Fruit fly (Drosophila melanogaster) whole organism, embryonic: ENCODE data around the gene lectin-37Da.

Source experiments
- CG10267 ChIP-seq: fragments of 200-800 bp; sonication (Bioruptor generic); optimal IDR thresholded peaks from 2 replicates; lab custom pipeline; 2018; ENCODE audit warnings: missing biosample characterization, mild to moderate bottlenecking, missing genetic modification characterization, moderate library complexity
- CG10366 ChIP-seq: fragments of 200-800 bp; sonication (Bioruptor generic); IDR thresholded peaks from 2 replicates; pipeline ENCODE4 v1.3.6; 2022; ENCODE audit warnings: missing biosample characterization, missing genetic modification characterization
- CG10431 ChIP-seq: fragments of 200-800 bp; sonication (Bioruptor generic); optimal IDR thresholded peaks from 3 replicates; lab custom pipeline; 2018; ENCODE audit warnings: missing biosample characterization, mild to moderate bottlenecking, missing genetic modification characterization
- CG12942 ChIP-seq: fragments of 200-800 bp; sonication (Bioruptor generic); optimal IDR thresholded peaks from 3 replicates; lab custom pipeline; 2016; ENCODE audit warnings: missing biosample characterization, missing genetic modification characterization
- CG13123 ChIP-seq: fragments of 200-800 bp; sonication (Bioruptor generic); optimal IDR thresholded peaks from 2 replicates; lab custom pipeline; 2016; ENCODE audit warnings: missing biosample characterization, missing genetic modification characterization
- CG15073 ChIP-seq: fragments of 200-800 bp; sonication (Bioruptor generic); optimal IDR thresholded peaks from 2 replicates; lab custom pipeline; 2016; ENCODE audit warnings: missing biosample characterization, missing genetic modification characterization
- CG15514 ChIP-seq: fragments of 200-800 bp; sonication (Bioruptor generic); optimal IDR thresholded peaks from 3 replicates; lab custom pipeline; 2017; ENCODE audit warnings: missing biosample characterization, missing genetic modification characterization, mild to moderate bottlenecking, moderate library complexity, missing genetic modification reagents
- CG1647 ChIP-seq: fragments of 200-800 bp; sonication (Bioruptor generic); optimal IDR thresholded peaks from 3 replicates; lab custom pipeline; 2016; ENCODE audit warnings: missing biosample characterization, missing genetic modification characterization
- CG17359 ChIP-seq: fragments of 200-800 bp; sonication (Bioruptor generic); optimal IDR thresholded peaks from 3 replicates; lab custom pipeline; 2018; ENCODE audit warnings: missing biosample characterization, mild to moderate bottlenecking, missing genetic modification characterization, moderate library complexity
- CG1792 ChIP-seq: fragments of 200-800 bp; sonication (Bioruptor generic); optimal IDR thresholded peaks from 2 replicates; lab custom pipeline; 2016; ENCODE audit warnings: missing biosample characterization, missing genetic modification characterization
- CG1832 ChIP-seq: fragments of 200-800 bp; sonication (Bioruptor generic); optimal IDR thresholded peaks from 2 replicates; lab custom pipeline; 2017; ENCODE audit warnings: missing biosample characterization, mild to moderate bottlenecking, missing genetic modification characterization, inconsistent platforms
- CG18619 ChIP-seq: fragments of 200-800 bp; sonication (Bioruptor generic); optimal IDR thresholded peaks from 3 replicates; lab custom pipeline; 2017; ENCODE audit warnings: missing biosample characterization, mild to moderate bottlenecking, missing genetic modification characterization
- CG2129 ChIP-seq: fragments of 200-800 bp; sonication (Bioruptor generic); IDR thresholded peaks from 2 replicates; pipeline ENCODE4 v1.3.6; 2022; ENCODE audit warnings: missing biosample characterization, missing genetic modification characterization; ENCODE audit not compliant: partially characterized antibody
- CG4282 ChIP-seq: fragments of 200-800 bp; sonication (Bioruptor generic); optimal IDR thresholded peaks from 2 replicates; lab custom pipeline; 2016; ENCODE audit warnings: missing biosample characterization, missing genetic modification characterization
- CG4404 ChIP-seq: fragments of 200-800 bp; sonication (Bioruptor generic); IDR thresholded peaks from 2 replicates; pipeline ENCODE4 v1.3.6; 2022; ENCODE audit warnings: missing biosample characterization, missing genetic modification characterization
- CG7372 ChIP-seq: fragments of 200-800 bp; sonication (Bioruptor generic); IDR thresholded peaks from 2 replicates; pipeline ENCODE4 v1.3.6; 2022; ENCODE audit warnings: missing biosample characterization, missing genetic modification characterization
- CG7928 ChIP-seq: fragments of 200-800 bp; sonication (Bioruptor generic); optimal IDR thresholded peaks from 2 replicates; lab custom pipeline; 2017; ENCODE audit warnings: missing biosample characterization, mild to moderate bottlenecking, missing genetic modification characterization
- CG8290 ChIP-seq, 3 experiments: fragments of 200-800 bp; sonication (Bioruptor generic); optimal IDR thresholded peaks; 2 replicates each; lab custom pipeline; 2016 to 2019; ENCODE audit warnings: missing biosample characterization in 3 of 3, missing genetic modification characterization in 3 of 3, mild to moderate bottlenecking in 2 of 3, moderate library complexity in 1 of 3
- CG8359 ChIP-seq: fragments of 200-800 bp; sonication (Bioruptor generic); optimal IDR thresholded peaks from 2 replicates; lab custom pipeline; 2017; ENCODE audit warnings: missing biosample characterization, mild to moderate bottlenecking, missing genetic modification characterization, borderline replicate concordance
- D19A ChIP-seq: fragments of 200-800 bp; optimal IDR thresholded peaks from 3 replicates; lab custom pipeline; 2019; ENCODE audit warnings: missing biosample characterization, mild to moderate bottlenecking, missing genetic modification characterization, moderate library complexity
- Dbx ChIP-seq: fragments of 200-800 bp; sonication (Bioruptor generic); IDR thresholded peaks from 3 replicates; pipeline ENCODE4 v1.3.6; 2022; ENCODE audit warnings: missing biosample characterization, missing genetic modification characterization
- HmgD ChIP-seq: fragments of 200-800 bp; sonication (Bioruptor generic); optimal IDR thresholded peaks from 3 replicates; lab custom pipeline; 2016; ENCODE audit warnings: missing biosample characterization, missing genetic modification characterization
- MESR4 ChIP-seq: fragments of 200-800 bp; sonication (Bioruptor generic); optimal IDR thresholded peaks from 2 replicates; lab custom pipeline; 2018; ENCODE audit warnings: missing biosample characterization, mild to moderate bottlenecking, missing genetic modification characterization, moderate library complexity
- NC2α ChIP-seq: fragments of 200-800 bp; sonication (Bioruptor generic); optimal IDR thresholded peaks from 2 replicates; lab custom pipeline; 2016; ENCODE audit warnings: missing biosample characterization, missing genetic modification characterization
- Oli ChIP-seq: fragments of 200-800 bp; sonication (Bioruptor generic); optimal IDR thresholded peaks from 2 replicates; lab custom pipeline; 2018; ENCODE audit warnings: missing biosample characterization, mild to moderate bottlenecking, missing genetic modification characterization, moderate library complexity
- Optix ChIP-seq: fragments of 200-800 bp; sonication (Bioruptor generic); IDR thresholded peaks from 3 replicates; pipeline ENCODE4 v1.3.6; 2022; ENCODE audit warnings: missing biosample characterization, missing genetic modification characterization
- TFAM ChIP-seq: fragments of 200-800 bp; sonication (Bioruptor generic); optimal IDR thresholded peaks from 2 replicates; lab custom pipeline; 2017; ENCODE audit warnings: missing biosample characterization, missing genetic modification characterization, inconsistent platforms
- ap ChIP-seq: fragments of 200-800 bp; sonication (Bioruptor generic); IDR thresholded peaks from 2 replicates; pipeline ENCODE4 v1.3.6; 2022; ENCODE audit warnings: missing biosample characterization, missing genetic modification characterization
- bowl ChIP-seq: fragments of 200-800 bp; sonication (Bioruptor generic); IDR thresholded peaks from 2 replicates; pipeline ENCODE4 v1.3.6; 2022; ENCODE audit warnings: missing biosample characterization, missing genetic modification characterization
- cad ChIP-seq: fragments of >200 bp; optimal IDR thresholded peaks from 2 replicates; lab custom pipeline; 2017; ENCODE audit warnings: missing biosample characterization, missing genetic modification characterization
- cas ChIP-seq: fragments of 200-800 bp; sonication (Bioruptor generic); IDR thresholded peaks from 2 replicates; pipeline ENCODE4 v1.3.6; 2022; ENCODE audit warnings: missing biosample characterization, missing genetic modification characterization
- crc ChIP-seq: fragments of 200-800 bp; sonication (Bioruptor generic); optimal IDR thresholded peaks from 2 replicates; lab custom pipeline; 2016; ENCODE audit warnings: missing biosample characterization, missing genetic modification characterization
- fd64A ChIP-seq: fragments of 200-800 bp; sonication (Bioruptor generic); optimal IDR thresholded peaks from 3 replicates; lab custom pipeline; 2018; ENCODE audit warnings: missing biosample characterization, mild to moderate bottlenecking, missing genetic modification characterization
- gfzf ChIP-seq: fragments of 200-800 bp; sonication (Bioruptor generic); optimal IDR thresholded peaks from 2 replicates; lab custom pipeline; 2016; ENCODE audit warnings: missing biosample characterization, mild to moderate bottlenecking, missing genetic modification characterization, moderate library complexity
- jumu ChIP-seq: fragments of 200-800 bp; sonication (Bioruptor generic); optimal IDR thresholded peaks from 3 replicates; lab custom pipeline; 2016; ENCODE audit warnings: missing biosample characterization, missing genetic modification characterization
- knrl ChIP-seq: fragments of 200-800 bp; sonication (Bioruptor generic); IDR thresholded peaks from 3 replicates; pipeline ENCODE4 v1.3.6; 2022; ENCODE audit warnings: missing biosample characterization, missing genetic modification characterization; ENCODE audit not compliant: partially characterized antibody
- maf-S ChIP-seq: fragments of 200-800 bp; sonication (Bioruptor generic); optimal IDR thresholded peaks from 2 replicates; lab custom pipeline; 2016; ENCODE audit warnings: missing biosample characterization, missing genetic modification characterization
- prd ChIP-seq, 3 experiments: fragments of >200 bp in 2 of 3; fragments of 200-800 bp in 1 of 3; sonication (Bioruptor generic) in 1 of 3; optimal IDR thresholded peaks in 2 of 3; IDR thresholded peaks in 1 of 3; 2 replicates in 2 of 3; 3 replicates in 1 of 3; pipeline versions ENCODE4 v1.3.6 to Lab custom; 2017 to 2022; ENCODE audit warnings: missing biosample characterization in 1 of 3, missing genetic modification characterization in 1 of 3
- run ChIP-seq: fragments of 200-800 bp; sonication (Bioruptor generic); optimal IDR thresholded peaks from 3 replicates; lab custom pipeline; 2018; ENCODE audit warnings: missing biosample characterization, mild to moderate bottlenecking, missing genetic modification characterization
- sc ChIP-seq, 3 experiments: fragments of >200 bp in 2 of 3; fragments of 200-800 bp in 1 of 3; sonication (Bioruptor generic) in 1 of 3; optimal IDR thresholded peaks; 2 replicates in 2 of 3; 3 replicates in 1 of 3; lab custom pipeline; 2017; ENCODE audit warnings: mild to moderate bottlenecking in 1 of 3, missing biosample characterization in 1 of 3, missing genetic modification characterization in 1 of 3, missing genetic modification reagents in 1 of 3
- sd ChIP-seq: fragments of 200-800 bp; sonication (Bioruptor generic); optimal IDR thresholded peaks from 3 replicates; lab custom pipeline; 2018; ENCODE audit warnings: missing biosample characterization, mild to moderate bottlenecking, missing genetic modification characterization, moderate library complexity
- sens ChIP-seq: fragments of 200-800 bp; sonication (Bioruptor generic); peaks from one replicate; lab custom pipeline; 2016; ENCODE audit warnings: missing biosample characterization, missing genetic modification characterization
- sqz ChIP-seq: fragments of 200-800 bp; sonication (Bioruptor generic); optimal IDR thresholded peaks from 3 replicates; lab custom pipeline; 2018; ENCODE audit warnings: missing biosample characterization, mild to moderate bottlenecking, missing genetic modification characterization
- ssp ChIP-seq: fragments of 200-800 bp; sonication (Bioruptor generic); IDR thresholded peaks from 2 replicates; pipeline ENCODE4 v1.3.6; 2022; ENCODE audit warnings: missing biosample characterization, missing genetic modification characterization
- stwl ChIP-seq: fragments of 200-800 bp; sonication (Bioruptor generic); optimal IDR thresholded peaks from 3 replicates; lab custom pipeline; 2018; ENCODE audit warnings: missing biosample characterization, mild to moderate bottlenecking, missing genetic modification characterization, moderate library complexity
- trem ChIP-seq: fragments of 200-800 bp; optimal IDR thresholded peaks from 3 replicates; lab custom pipeline; 2019; ENCODE audit warnings: missing biosample characterization, mild to moderate bottlenecking, missing genetic modification characterization, moderate library complexity
- unpg ChIP-seq: fragments of 200-800 bp; sonication (Bioruptor generic); optimal IDR thresholded peaks from 3 replicates; lab custom pipeline; 2018; ENCODE audit warnings: missing biosample characterization, mild to moderate bottlenecking, missing genetic modification characterization, moderate library complexity
- wor ChIP-seq: fragments of 200-800 bp; sonication (Bioruptor generic); IDR thresholded peaks from 2 replicates; pipeline ENCODE4 v1.3.6; 2022; ENCODE audit warnings: missing biosample characterization, missing genetic modification characterization
- zfh1 ChIP-seq: fragments of 200-800 bp; sonication (Bioruptor generic); IDR thresholded peaks from 3 replicates; pipeline ENCODE4 v1.3.6; 2022; ENCODE audit warnings: missing biosample characterization, missing genetic modification characterization

Gene lectin-37Da

DNA sequence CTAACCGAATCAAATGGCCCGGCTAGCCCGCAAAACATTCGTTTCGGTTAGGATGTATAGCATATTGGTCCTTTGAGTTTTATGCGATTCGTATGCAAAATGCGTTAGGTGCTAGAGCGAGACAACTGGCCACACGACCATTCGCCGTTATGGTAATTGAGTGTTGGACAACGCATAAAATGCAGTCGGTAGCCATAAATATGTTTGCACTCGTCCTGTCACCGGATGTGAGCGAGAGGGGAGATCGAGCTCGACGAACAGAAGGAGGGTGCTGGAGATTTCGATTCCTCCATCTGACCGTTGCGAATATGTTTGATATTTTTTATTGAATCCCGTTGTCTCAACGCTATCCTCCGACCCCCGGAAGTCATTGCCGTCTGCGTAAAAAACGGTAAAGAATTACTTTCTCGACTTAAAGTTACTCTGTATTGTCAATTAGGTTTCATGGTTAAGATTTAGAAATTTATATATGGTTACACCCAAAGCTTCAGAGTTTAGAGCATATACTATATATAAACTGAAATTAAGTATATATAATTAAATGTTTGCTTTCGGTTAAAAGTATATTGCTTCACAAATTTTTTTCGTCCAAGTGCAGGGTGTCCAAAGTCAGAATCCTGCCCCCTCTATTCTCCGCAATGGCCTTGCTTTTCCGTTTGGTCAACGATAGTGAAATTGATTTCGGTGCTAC is 39.9 kb downstream of the lectin-37Da start:
- TF ChIP-seq CG12942 (GFP tag; lab: Kevin White, UChicago) (no peak), sqz (GFP tag; lab: Kevin White, UChicago) (peak; percentile 9), CG4404 (no peak), D19A (peak; percentile 16), cad (peak; percentile 24), zfh1 (GFP tag; lab: Robert Waterston, UW) (0 out of 3 replicates have a peak, but pooled peaks have one; percentile 23), knrl (GFP tag; lab: Robert Waterston, UW) (no peak), ap (GFP tag; lab: Robert Waterston, UW) (no peak), crc (GFP tag; lab: Kevin White, UChicago) (no peak), CG7372 (GFP tag; lab: Robert Waterston, UW) (no peak), CG7928 (no peak), sc (optimal IDR thresholded peaks at IDR 0.05; lab: Kevin White, UChicago) (no peak), sc (GFP tag; optimal IDR thresholded peaks at IDR 0.05; lab: Kevin White, UChicago) (no peak), CG1647 (GFP tag; lab: Kevin White, UChicago) (no peak), wor (GFP tag; lab: Robert Waterston, UW) (no peak), Oli (tag; lab: Kevin White, UChicago) (no peak), unpg (GFP tag; lab: Kevin White, UChicago) (no peak), TFAM (GFP tag; lab: Kevin White, UChicago) (no peak), CG1792 (GFP tag; lab: Kevin White, UChicago) (no peak), run (tag; lab: Kevin White, UChicago) (no peak), CG4282 (GFP tag; lab: Kevin White, UChicago) (no peak), maf-S (GFP tag; lab: Kevin White, UChicago) (no peak), NC2α (GFP tag; lab: Kevin White, UChicago) (no peak), Dbx (GFP tag; lab: Robert Waterston, UW) (no peak), CG8290 (GFP tag; optimal IDR thresholded peaks at IDR 0.05; lab: Kevin White, UChicago) (peak; percentile 9), CG8290 (tag; optimal IDR thresholded peaks at IDR 0.05; lab: Kevin White, UChicago) (no peak), HmgD (GFP tag; lab: Kevin White, UChicago) (no peak), fd64A (no peak), CG17359 (tag; lab: Kevin White, UChicago) (no peak), prd (optimal IDR thresholded peaks at IDR 0.05; lab: Kevin White, UChicago) (no peak), prd (GFP tag; IDR thresholded peaks at IDR 0.05; lab: Robert Waterston, UW) (no peak), CG1832 (GFP tag; lab: Kevin White, UChicago) (peak; percentile 18), CG13123 (GFP tag; lab: Kevin White, UChicago) (no peak), jumu (no peak), CG8359 (GFP tag; lab: Kevin White, UChicago) (no peak), sd (tag; lab: Kevin White, UChicago) (no peak), CG15073 (no peak), gfzf (GFP tag; lab: Kevin White, UChicago) (no peak), sens (GFP tag; lab: Kevin White, UChicago) (peak; percentile 24), CG18619 (no peak), cas (GFP tag; lab: Robert Waterston, UW) (no peak), bowl (GFP tag; lab: Robert Waterston, UW) (no peak), CG10366 (GFP tag; lab: Robert Waterston, UW) (no peak), CG15514 (GFP tag; lab: Kevin White, UChicago) (no peak), ssp (GFP tag; lab: Robert Waterston, UW) (no peak), stwl (tag; lab: Kevin White, UChicago) (peak; percentile 90), CG10267 (tag; lab: Kevin White, UChicago) (peak; percentile 61), MESR4 (GFP tag; lab: Kevin White, UChicago) (no peak), trem (tag; lab: Kevin White, UChicago) (no peak), CG2129 (no peak), Optix (GFP tag; lab: Robert Waterston, UW) (no peak), CG10431 (no peak)
